Worm (Caenorhabditis elegans) whole organism, L4/young adult: Measurements from ENCODE around the gene fbxb-53.

Source experiments
- W03F9.2 ChIP-seq: fragments of 150-350 bp; optimal IDR thresholded peaks from 2 replicates; lab custom pipeline; 2014; ENCODE audit warnings: missing biosample characterization, missing genetic modification characterization
- dao-5 ChIP-seq: sonication (generic microtip); optimal IDR thresholded peaks from 2 replicates; lab custom pipeline; 2016; ENCODE audit warnings: missing genotype, missing genetic modification characterization, moderate library complexity, missing compliant biosample characterization
- him-1 ChIP-seq: sonication (generic microtip); optimal IDR thresholded peaks from 2 replicates; lab custom pipeline; 2016; ENCODE audit warnings: missing genotype, missing genetic modification reagents, missing genetic modification characterization, missing compliant biosample characterization

DNA sequence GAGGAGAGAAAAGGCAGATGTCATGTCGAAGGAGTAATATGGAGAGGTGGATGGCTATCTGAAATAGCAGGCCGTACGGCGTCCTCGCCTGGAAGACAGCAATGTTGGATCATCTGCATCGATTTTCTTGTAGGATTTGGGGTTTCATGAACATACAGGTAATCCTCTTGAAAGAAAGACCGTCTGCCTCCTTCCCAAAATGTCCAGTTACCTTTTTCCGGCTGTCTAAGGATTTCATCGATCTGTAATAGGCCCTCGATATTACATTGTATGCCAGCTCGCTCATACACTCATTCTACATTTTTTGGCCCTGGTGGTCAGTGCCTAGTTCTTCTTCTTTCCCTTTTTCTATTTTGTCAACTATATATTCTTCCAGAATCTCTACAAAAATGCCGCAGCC lies 34.3 kb upstream of the fbxb-53 start, which contains the start of the genes fbxb-5 and btb-8:
- TF ChIP-seq him-1 (tag; lab: Kevin White, UChicago) (no peak), W03F9.2 (tag; lab: Kevin White, UChicago) (no peak), dao-5 (tag; lab: Kevin White, UChicago) (no peak)
